Fruit fly (Drosophila melanogaster) whole organism, embryonic: ENCODE results near the gene mus301.

Experiments
- CG15514 ChIP-seq: fragments of 200-800 bp; sonication (Bioruptor generic); optimal IDR thresholded peaks from 3 replicates; lab custom pipeline; 2017; ENCODE audit warnings: missing biosample characterization, missing genetic modification characterization, mild to moderate bottlenecking, moderate library complexity, missing genetic modification reagents
- CG32772 ChIP-seq: fragments of 200-800 bp; sonication (Bioruptor generic); IDR thresholded peaks from 2 replicates; pipeline ENCODE4 v1.3.6; 2022; ENCODE audit warnings: missing biosample characterization, missing genetic modification characterization
- CG6254 ChIP-seq: fragments of 200-800 bp; sonication (Bioruptor generic); optimal IDR thresholded peaks from 3 replicates; lab custom pipeline; 2017; ENCODE audit warnings: mild to moderate bottlenecking, missing biosample characterization, missing genetic modification reagents, missing genetic modification characterization
- CG6854 ChIP-seq: fragments of 200-800 bp; sonication (Bioruptor generic); optimal IDR thresholded peaks from 3 replicates; lab custom pipeline; 2017; ENCODE audit warnings: missing biosample characterization, mild to moderate bottlenecking, missing genetic modification characterization
- Hr78 ChIP-seq, 2 experiments: fragments of 200-800 bp in 1 of 2; fragments of >200 bp in 1 of 2; sonication (Bioruptor generic) in 1 of 2; optimal IDR thresholded peaks; 2 replicates each; lab custom pipeline; 2017 to 2019; ENCODE audit warnings: missing biosample characterization in 2 of 2, missing genetic modification characterization in 2 of 2, mild to moderate bottlenecking in 1 of 2, moderate library complexity in 1 of 2
- MESR4 ChIP-seq: fragments of 200-800 bp; sonication (Bioruptor generic); optimal IDR thresholded peaks from 2 replicates; lab custom pipeline; 2018; ENCODE audit warnings: missing biosample characterization, mild to moderate bottlenecking, missing genetic modification characterization, moderate library complexity
- dimm ChIP-seq: fragments of 200-800 bp; sonication (Bioruptor generic); IDR thresholded peaks from 2 replicates; pipeline ENCODE4 v1.3.6; 2022; ENCODE audit warnings: missing biosample characterization, missing genetic modification characterization
- jigr1 ChIP-seq: fragments of 200-800 bp; sonication (Bioruptor generic); IDR thresholded peaks from 3 replicates; pipeline ENCODE4 v1.3.6; 2022; ENCODE audit warnings: missing biosample characterization, missing genetic modification characterization
- jing ChIP-seq: fragments of 200-800 bp; sonication (Bioruptor generic); optimal IDR thresholded peaks from 2 replicates; lab custom pipeline; 2018; ENCODE audit warnings: missing biosample characterization, mild to moderate bottlenecking, missing genetic modification characterization
- odd ChIP-seq: fragments of 200-800 bp; sonication (Bioruptor generic); optimal IDR thresholded peaks from 2 replicates; lab custom pipeline; 2017; ENCODE audit warnings: missing biosample characterization, mild to moderate bottlenecking, missing genetic modification characterization
- wor ChIP-seq: fragments of 200-800 bp; sonication (Bioruptor generic); IDR thresholded peaks from 2 replicates; pipeline ENCODE4 v1.3.6; 2022; ENCODE audit warnings: missing biosample characterization, missing genetic modification characterization

DNA sequence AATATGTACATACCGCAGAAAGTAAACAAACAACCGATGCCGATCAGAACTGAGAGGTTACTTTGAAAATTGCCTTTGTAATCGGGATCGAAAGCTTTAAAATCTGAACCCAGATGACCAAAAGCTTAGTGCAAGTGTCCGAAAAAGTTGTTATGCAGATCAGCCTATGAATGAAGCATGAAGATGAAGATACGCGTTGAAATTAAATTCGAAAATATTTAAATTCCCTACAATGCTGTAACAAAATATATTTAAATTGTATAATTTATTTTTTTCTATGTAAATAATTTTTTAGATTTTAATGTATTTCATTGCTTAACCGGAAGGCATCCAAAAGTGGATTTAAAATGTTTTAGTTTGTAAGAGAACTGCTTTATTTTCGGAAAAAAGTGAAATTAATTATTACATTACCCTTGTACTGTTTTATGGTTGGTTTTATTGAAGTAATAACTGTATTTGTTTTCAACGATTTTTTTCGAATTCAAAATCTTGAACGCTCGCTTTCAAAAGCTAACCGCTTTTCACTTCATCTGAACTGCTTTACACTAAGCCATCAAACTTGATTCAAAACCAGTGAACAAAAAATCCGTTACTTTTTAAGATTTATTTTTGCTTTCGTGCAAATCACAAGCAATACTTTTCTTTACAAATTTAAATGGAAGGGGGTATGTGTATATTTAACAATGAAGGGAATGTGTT, 22.3 kb downstream of the mus301 start, which contains the start of gene CG43886:
- TF ChIP-seq Hr78 (GFP tag; optimal IDR thresholded peaks at IDR 0.05; lab: Kevin White, UChicago), result no peak
- no peak for TF ChIP-seq CG6254 (GFP tag; lab: Kevin White, UChicago)
- TF ChIP-seq jigr1 (GFP tag; lab: Robert Waterston, UW), result no peak
- TF ChIP-seq dimm (GFP tag; lab: Robert Waterston, UW), result no peak
- TF ChIP-seq MESR4 (GFP tag; lab: Kevin White, UChicago), result no peak
- TF ChIP-seq odd, result no peak
- TF ChIP-seq wor (GFP tag; lab: Robert Waterston, UW), result no peak
- TF ChIP-seq jing (GFP tag; lab: Kevin White, UChicago), result no peak
- no peak for TF ChIP-seq CG6854
- no peak for TF ChIP-seq CG32772
- no peak for TF ChIP-seq CG15514 (GFP tag; lab: Kevin White, UChicago)
